Fruit fly (Drosophila melanogaster) whole organism, embryonic: ENCODE data around the gene CG13126.
A peak's percentile ranks its signal among the peaks of the same experiment; 100 is the strongest.

Experiments used
- Atf6 ChIP-seq: fragments of 200-800 bp; sonication (Bioruptor generic); IDR thresholded peaks from 2 replicates; pipeline ENCODE4 v1.3.6; 2022; ENCODE audit warnings: missing biosample characterization, missing genetic modification characterization
- B-H2 ChIP-seq: fragments of 200-800 bp; sonication (Bioruptor generic); optimal IDR thresholded peaks from 2 replicates; lab custom pipeline; 2018; ENCODE audit warnings: missing biosample characterization, mild to moderate bottlenecking, missing genetic modification characterization
- Bteb2 ChIP-seq: fragments of 200-800 bp; sonication (Bioruptor generic); optimal IDR thresholded peaks from 2 replicates; lab custom pipeline; 2016; ENCODE audit warnings: missing biosample characterization, missing genetic modification characterization
- CG10267 ChIP-seq: fragments of 200-800 bp; sonication (Bioruptor generic); optimal IDR thresholded peaks from 2 replicates; lab custom pipeline; 2018; ENCODE audit warnings: missing biosample characterization, mild to moderate bottlenecking, missing genetic modification characterization, moderate library complexity
- CG10565 ChIP-seq: fragments of 200-800 bp; sonication (Bioruptor generic); optimal IDR thresholded peaks from 3 replicates; lab custom pipeline; 2016; ENCODE audit warnings: missing biosample characterization, mild to moderate bottlenecking, missing genetic modification characterization
- CG11504 ChIP-seq: fragments of 200-800 bp; sonication (Bioruptor generic); optimal IDR thresholded peaks from 3 replicates; lab custom pipeline; 2019; ENCODE audit warnings: missing biosample characterization, mild to moderate bottlenecking, missing genetic modification characterization, moderate library complexity
- CG11723 ChIP-seq: fragments of 200-800 bp; sonication (Bioruptor generic); optimal IDR thresholded peaks from 2 replicates; lab custom pipeline; 2017; ENCODE audit warnings: missing biosample characterization, mild to moderate bottlenecking, missing genetic modification characterization
- CG13424 ChIP-seq: fragments of 200-800 bp; sonication (Bioruptor generic); optimal IDR thresholded peaks from 2 replicates; lab custom pipeline; 2019; ENCODE audit warnings: missing biosample characterization, mild to moderate bottlenecking, missing genetic modification characterization, moderate library complexity
- CG14965 ChIP-seq: fragments of 200-800 bp; sonication (Bioruptor generic); optimal IDR thresholded peaks from 2 replicates; lab custom pipeline; 2016; ENCODE audit warnings: missing biosample characterization, missing genetic modification characterization, borderline replicate concordance
- CG15601 ChIP-seq: fragments of 200-800 bp; sonication (Bioruptor generic); optimal IDR thresholded peaks from 3 replicates; lab custom pipeline; 2019; ENCODE audit warnings: missing biosample characterization, mild to moderate bottlenecking, missing genetic modification characterization, moderate library complexity
- CG15696 ChIP-seq: fragments of 200-800 bp; sonication (Bioruptor generic); optimal IDR thresholded peaks from 2 replicates; lab custom pipeline; 2019; ENCODE audit warnings: missing biosample characterization, mild to moderate bottlenecking, missing genetic modification characterization, moderate library complexity
- CG1602 ChIP-seq: fragments of 200-800 bp; sonication (Bioruptor generic); optimal IDR thresholded peaks from 3 replicates; lab custom pipeline; 2016; ENCODE audit warnings: missing biosample characterization, missing genetic modification characterization
- CG1647 ChIP-seq: fragments of 200-800 bp; sonication (Bioruptor generic); optimal IDR thresholded peaks from 3 replicates; lab custom pipeline; 2016; ENCODE audit warnings: missing biosample characterization, missing genetic modification characterization
- CG30020 ChIP-seq: fragments of 200-800 bp; optimal IDR thresholded peaks from 2 replicates; lab custom pipeline; 2019; ENCODE audit warnings: missing biosample characterization, mild to moderate bottlenecking, missing genetic modification characterization, moderate library complexity
- CG30431 ChIP-seq: fragments of 200-800 bp; sonication (Bioruptor generic); optimal IDR thresholded peaks from 2 replicates; lab custom pipeline; 2017; ENCODE audit warnings: missing biosample characterization, missing genetic modification characterization
- CG32772 ChIP-seq: fragments of 200-800 bp; sonication (Bioruptor generic); IDR thresholded peaks from 2 replicates; pipeline ENCODE4 v1.3.6; 2022; ENCODE audit warnings: missing biosample characterization, missing genetic modification characterization
- CG34376 ChIP-seq: fragments of 200-800 bp; sonication (Bioruptor generic); optimal IDR thresholded peaks from 2 replicates; lab custom pipeline; 2018; ENCODE audit warnings: missing biosample characterization, mild to moderate bottlenecking, missing genetic modification characterization
- CG6813 ChIP-seq: fragments of 200-800 bp; sonication (Bioruptor generic); optimal IDR thresholded peaks from 2 replicates; lab custom pipeline; 2017; ENCODE audit warnings: missing biosample characterization, missing genetic modification characterization, mild to moderate bottlenecking, moderate library complexity, missing genetic modification reagents
- CG7839 ChIP-seq: fragments of 200-800 bp; sonication (Bioruptor generic); optimal IDR thresholded peaks from 3 replicates; lab custom pipeline; 2018; ENCODE audit warnings: missing biosample characterization, mild to moderate bottlenecking, missing genetic modification characterization, moderate library complexity
- CG8281 ChIP-seq: fragments of 200-800 bp; sonication (Bioruptor generic); optimal IDR thresholded peaks from 2 replicates; lab custom pipeline; 2018; ENCODE audit warnings: missing biosample characterization, mild to moderate bottlenecking, missing genetic modification characterization, moderate library complexity
- D19B ChIP-seq: fragments of 200-800 bp; sonication (Bioruptor generic); optimal IDR thresholded peaks from 2 replicates; lab custom pipeline; 2017; ENCODE audit warnings: missing biosample characterization, mild to moderate bottlenecking, missing genetic modification characterization
- Fer1 ChIP-seq: fragments of 200-800 bp; sonication (Bioruptor generic); optimal IDR thresholded peaks from 2 replicates; lab custom pipeline; 2017; ENCODE audit warnings: missing biosample characterization, mild to moderate bottlenecking, missing genetic modification characterization
- Fer3 ChIP-seq: fragments of 200-800 bp; sonication (Bioruptor generic); optimal IDR thresholded peaks from 2 replicates; lab custom pipeline; 2018; ENCODE audit warnings: missing biosample characterization, mild to moderate bottlenecking, missing genetic modification characterization, moderate library complexity
- H15 ChIP-seq: fragments of 200-800 bp; sonication (Bioruptor generic); IDR thresholded peaks from 3 replicates; pipeline ENCODE4 v1.3.6; 2022; ENCODE audit warnings: missing biosample characterization, missing genetic modification characterization
- HLH54F ChIP-seq: fragments of 200-800 bp; sonication (Bioruptor generic); optimal IDR thresholded peaks from 3 replicates; lab custom pipeline; 2016; ENCODE audit warnings: missing biosample characterization, missing genetic modification characterization
- MBD-R2 ChIP-seq: fragments of 200-800 bp; sonication (Bioruptor generic); IDR thresholded peaks from 2 replicates; pipeline ENCODE4 v1.3.6; 2022; ENCODE audit warnings: missing biosample characterization, missing genetic modification characterization
- NC2α ChIP-seq: fragments of 200-800 bp; sonication (Bioruptor generic); optimal IDR thresholded peaks from 2 replicates; lab custom pipeline; 2016; ENCODE audit warnings: missing biosample characterization, missing genetic modification characterization
- Nf-YA ChIP-seq: fragments of 200-800 bp; sonication (Bioruptor generic); IDR thresholded peaks from 2 replicates; pipeline ENCODE4 v1.3.6; 2022; ENCODE audit warnings: missing biosample characterization, missing genetic modification characterization
- Nf-YC ChIP-seq: fragments of 200-800 bp; optimal IDR thresholded peaks from 3 replicates; lab custom pipeline; 2019; ENCODE audit warnings: missing biosample characterization, mild to moderate bottlenecking, missing genetic modification characterization, moderate library complexity
- Oaz ChIP-seq: fragments of 200-800 bp; sonication (Bioruptor generic); IDR thresholded peaks from 2 replicates; pipeline ENCODE4 v1.3.6; 2022; ENCODE audit warnings: missing biosample characterization, missing genetic modification characterization
- Opbp ChIP-seq: fragments of 200-800 bp; sonication (Bioruptor generic); IDR thresholded peaks from 3 replicates; pipeline ENCODE4 v1.3.6; 2022; ENCODE audit warnings: missing biosample characterization, missing genetic modification characterization; ENCODE audit not compliant: partially characterized antibody
- Optix ChIP-seq: fragments of 200-800 bp; sonication (Bioruptor generic); IDR thresholded peaks from 3 replicates; pipeline ENCODE4 v1.3.6; 2022; ENCODE audit warnings: missing biosample characterization, missing genetic modification characterization
- PHDP ChIP-seq: fragments of 200-800 bp; sonication (Bioruptor generic); optimal IDR thresholded peaks from 3 replicates; lab custom pipeline; 2018; ENCODE audit warnings: missing biosample characterization, mild to moderate bottlenecking, missing genetic modification characterization, moderate library complexity
- Six4 ChIP-seq: fragments of 200-800 bp; sonication (Bioruptor generic); optimal IDR thresholded peaks from 2 replicates; lab custom pipeline; 2016; ENCODE audit warnings: missing biosample characterization, missing genetic modification characterization
- Sox102F ChIP-seq: fragments of 200-800 bp; sonication (Bioruptor generic); optimal IDR thresholded peaks from 2 replicates; lab custom pipeline; 2018; ENCODE audit warnings: missing biosample characterization, mild to moderate bottlenecking, missing genetic modification characterization, moderate library complexity
- Taf1 ChIP-seq: fragments of 200-800 bp; sonication (Bioruptor generic); IDR thresholded peaks from 2 replicates; pipeline ENCODE4 v1.3.6; 2022; ENCODE audit warnings: missing biosample characterization, missing genetic modification characterization
- danr ChIP-seq: fragments of 200-800 bp; sonication (Bioruptor generic); IDR thresholded peaks from 2 replicates; pipeline ENCODE4 v1.3.6; 2022; ENCODE audit warnings: missing biosample characterization, missing genetic modification characterization
- dmrt11E ChIP-seq: fragments of 200-800 bp; sonication (Bioruptor generic); optimal IDR thresholded peaks from 3 replicates; lab custom pipeline; 2018; ENCODE audit warnings: missing biosample characterization, mild to moderate bottlenecking, missing genetic modification characterization, moderate library complexity
- dmrt99B ChIP-seq: fragments of 200-800 bp; sonication (Bioruptor generic); optimal IDR thresholded peaks from 2 replicates; lab custom pipeline; 2018; ENCODE audit warnings: missing biosample characterization, mild to moderate bottlenecking, missing genetic modification characterization, moderate library complexity
- pho ChIP-seq: fragments of 200-800 bp; sonication (Bioruptor generic); optimal IDR thresholded peaks from 2 replicates; lab custom pipeline; 2016; ENCODE audit warnings: missing biosample characterization, missing genetic modification characterization
- phol ChIP-seq: fragments of 200-800 bp; sonication (Bioruptor generic); optimal IDR thresholded peaks from 3 replicates; lab custom pipeline; 2018; ENCODE audit warnings: missing biosample characterization, mild to moderate bottlenecking, missing genetic modification characterization, moderate library complexity
- scrt ChIP-seq: fragments of 200-800 bp; sonication (Bioruptor generic); optimal IDR thresholded peaks from 2 replicates; lab custom pipeline; 2018; ENCODE audit warnings: missing biosample characterization, mild to moderate bottlenecking, missing genetic modification characterization, moderate library complexity
- sens ChIP-seq: fragments of 200-800 bp; sonication (Bioruptor generic); peaks from one replicate; lab custom pipeline; 2016; ENCODE audit warnings: missing biosample characterization, missing genetic modification characterization
- sens-2 ChIP-seq: fragments of 200-800 bp; sonication (Bioruptor generic); IDR thresholded peaks from 2 replicates; pipeline ENCODE4 v1.3.6; 2022; ENCODE audit warnings: missing biosample characterization, missing genetic modification characterization
- sqz ChIP-seq: fragments of 200-800 bp; sonication (Bioruptor generic); optimal IDR thresholded peaks from 3 replicates; lab custom pipeline; 2018; ENCODE audit warnings: missing biosample characterization, mild to moderate bottlenecking, missing genetic modification characterization
- sr ChIP-seq: fragments of 200-800 bp; sonication (Bioruptor generic); IDR thresholded peaks from 3 replicates; pipeline ENCODE4 v1.3.6; 2022; ENCODE audit warnings: missing biosample characterization, missing genetic modification characterization
- stwl ChIP-seq: fragments of 200-800 bp; sonication (Bioruptor generic); optimal IDR thresholded peaks from 3 replicates; lab custom pipeline; 2018; ENCODE audit warnings: missing biosample characterization, mild to moderate bottlenecking, missing genetic modification characterization, moderate library complexity
- tio ChIP-seq: fragments of 200-800 bp; sonication (Bioruptor generic); optimal IDR thresholded peaks from 2 replicates; lab custom pipeline; 2017; ENCODE audit warnings: missing biosample characterization, missing genetic modification characterization, inconsistent platforms
- tup ChIP-seq: fragments of 200-800 bp; sonication (Bioruptor generic); optimal IDR thresholded peaks from 2 replicates; lab custom pipeline; 2016; ENCODE audit warnings: missing biosample characterization, mild to moderate bottlenecking, missing genetic modification characterization, moderate library complexity
- tx ChIP-seq: fragments of 200-800 bp; sonication (Bioruptor generic); optimal IDR thresholded peaks from 2 replicates; lab custom pipeline; 2016; ENCODE audit warnings: missing biosample characterization, missing genetic modification characterization
- zen2 ChIP-seq: fragments of 200-800 bp; sonication (Bioruptor generic); IDR thresholded peaks from 3 replicates; pipeline ENCODE4 v1.3.6; 2022; ENCODE audit warnings: missing biosample characterization, missing genetic modification characterization; ENCODE audit not compliant: partially characterized antibody

CG13126 gene

dm6 chr2L:9963603-9964042, 9.6 kb upstream of the CG13126 start, which contains the start of gene CG5850 (continued):
- TF ChIP-seq Nf-YC (tag; lab: Kevin White, UChicago) (peak; percentile 7), CG13424 (tag; lab: Kevin White, UChicago) (peak; percentile 28), sr (GFP tag; lab: Robert Waterston, UW) (no peak), CG7839 (peak; percentile 35), Bteb2 (GFP tag; lab: Kevin White, UChicago) (no peak), CG10565 (GFP tag; lab: Kevin White, UChicago) (no peak), Fer1 (GFP tag; lab: Kevin White, UChicago) (peak; percentile 34), CG10267 (peak; percentile 70), tup (GFP tag; lab: Kevin White, UChicago) (no peak), tx (GFP tag; lab: Kevin White, UChicago) (no peak), dmrt11E (peak; percentile 7), sqz (GFP tag; lab: Kevin White, UChicago) (peak; percentile 34), dmrt99B (tag; lab: Kevin White, UChicago) (peak; percentile 14), Taf1 (no peak), Optix (GFP tag; lab: Robert Waterston, UW) (no peak), Atf6 (GFP tag; lab: Robert Waterston, UW) (no peak), D19B (no peak), B-H2 (no peak), MBD-R2 (GFP tag; lab: Robert Waterston, UW) (peak; percentile 52), CG1602 (GFP tag; lab: Kevin White, UChicago) (no peak), CG34376 (GFP tag; lab: Kevin White, UChicago) (no peak), NC2α (GFP tag; lab: Kevin White, UChicago) (no peak), CG14965 (GFP tag; lab: Kevin White, UChicago) (no peak), CG11504 (tag; lab: Kevin White, UChicago) (no peak), PHDP (tag; lab: Kevin White, UChicago) (peak; percentile 45), CG6813 (GFP tag; lab: Kevin White, UChicago) (no peak), danr (no peak), sens (GFP tag; lab: Kevin White, UChicago) (peak; percentile 25), CG8281 (tag; lab: Kevin White, UChicago) (no peak), Fer3 (tag; lab: Kevin White, UChicago) (peak; percentile 25), Six4 (GFP tag; lab: Kevin White, UChicago) (no peak), pho (GFP tag; lab: Kevin White, UChicago) (no peak), Sox102F (GFP tag; lab: Kevin White, UChicago) (no peak), Nf-YA (no peak), tio (GFP tag; lab: Kevin White, UChicago) (no peak), CG30020 (tag; lab: Kevin White, UChicago) (peak; percentile 48), H15 (GFP tag; lab: Robert Waterston, UW) (no peak), CG32772 (no peak), CG1647 (GFP tag; lab: Kevin White, UChicago) (no peak), HLH54F (GFP tag; lab: Kevin White, UChicago) (no peak), phol (tag; lab: Kevin White, UChicago) (peak; percentile 24), zen2 (GFP tag; lab: Robert Waterston, UW) (no peak), Oaz (no peak), stwl (tag; lab: Kevin White, UChicago) (peak; percentile 34), CG15696 (tag; lab: Kevin White, UChicago) (peak; percentile 4), CG15601 (tag; lab: Kevin White, UChicago) (peak; percentile 13), CG11723 (GFP tag; lab: Kevin White, UChicago) (no peak), sens-2 (GFP tag; lab: Robert Waterston, UW) (no peak), Opbp (GFP tag; lab: Robert Waterston, UW) (no peak), scrt (peak; percentile 26), CG30431 (no peak)
